Worm (Caenorhabditis elegans) whole organism, L1 larva: Measurements from ENCODE around the gene C06E1.1.

Source experiments
- alr-1 ChIP-seq: fragments of 200-800 bp; sonication (Bioruptor generic); optimal IDR thresholded peaks from 2 replicates; lab custom pipeline; 2018; ENCODE audit warnings: borderline replicate concordance, mild to moderate bottlenecking, missing genetic modification characterization, missing compliant biosample characterization
- aly-2 ChIP-seq: fragments of 150-350 bp; optimal IDR thresholded peaks from 2 replicates; lab custom pipeline; 2014; ENCODE audit warnings: missing biosample characterization, missing genetic modification characterization
- blmp-1 ChIP-seq: fragments of 150-350 bp; optimal IDR thresholded peaks from 2 replicates; lab custom pipeline; 2014; ENCODE audit warnings: missing biosample characterization, missing genetic modification characterization
- ceh-63 ChIP-seq: fragments of 200-800 bp; sonication (Bioruptor generic); optimal IDR thresholded peaks from 2 replicates; lab custom pipeline; 2018; ENCODE audit warnings: mild to moderate bottlenecking, missing genetic modification characterization, missing compliant biosample characterization
- ceh-82 ChIP-seq, 3 experiments: fragments of 150-350 bp in 1 of 3; sonication (generic microtip) in 2 of 3; optimal IDR thresholded peaks; 2 replicates each; lab custom pipeline; 2014 to 2017; ENCODE audit warnings: missing biosample characterization in 3 of 3, missing genetic modification characterization in 3 of 3
- ceh-88 ChIP-seq: fragments of 200-800 bp; sonication (Bioruptor generic); IDR thresholded peaks from 2 replicates; pipeline ENCODE4 v1.3.6; 2022; ENCODE audit warnings: missing genetic modification characterization, missing compliant biosample characterization
- elt-2 ChIP-seq: sonication (generic microtip); optimal IDR thresholded peaks from 2 replicates; lab custom pipeline; 2016; ENCODE audit warnings: missing genetic modification characterization, mild to moderate bottlenecking, inconsistent platforms, missing compliant biosample characterization, missing genetic modification reagents
- elt-3 ChIP-seq, 6 experiments: fragments of 150-350 bp in 1 of 6; sonication (generic microtip); optimal IDR thresholded peaks; 2 replicates each; lab custom pipeline; 2017 to 2018; ENCODE audit warnings: missing biosample characterization in 6 of 6, missing genetic modification characterization in 6 of 6, inconsistent platforms in 1 of 6
- ets-5 ChIP-seq: fragments of 200-800 bp; sonication (Bioruptor generic); IDR thresholded peaks from 2 replicates; pipeline ENCODE4 v1.3.6; 2022; ENCODE audit warnings: missing genetic modification characterization, missing compliant biosample characterization
- fkh-10 ChIP-seq: sonication (generic microtip); optimal IDR thresholded peaks from 2 replicates; lab custom pipeline; 2017; ENCODE audit warnings: missing biosample characterization, missing genetic modification reagents, missing genetic modification characterization
- fkh-4 ChIP-seq: sonication (generic microtip); optimal IDR thresholded peaks from 2 replicates; lab custom pipeline; 2016; ENCODE audit warnings: missing compliant biosample characterization, missing genetic modification characterization, borderline replicate concordance
- fos-1 ChIP-seq: fragments of 150-350 bp; optimal IDR thresholded peaks from 2 replicates; lab custom pipeline; 2014; ENCODE audit warnings: missing biosample characterization, missing genetic modification characterization
- hlh-17 ChIP-seq: fragments of 200-800 bp; sonication (Bioruptor generic); optimal IDR thresholded peaks from 2 replicates; lab custom pipeline; 2018; ENCODE audit warnings: missing genetic modification characterization, mild to moderate bottlenecking, missing compliant biosample characterization, moderate library complexity, borderline replicate concordance
- irx-1 ChIP-seq: sonication (generic microtip); optimal IDR thresholded peaks from 2 replicates; lab custom pipeline; 2016; ENCODE audit warnings: missing genetic modification characterization, missing compliant biosample characterization
- isw-1 ChIP-seq: fragments of 200-800 bp; sonication (Bioruptor generic); IDR thresholded peaks from 2 replicates; pipeline ENCODE4 v1.3.6; 2022; ENCODE audit warnings: missing genetic modification characterization, missing compliant biosample characterization
- lin-13 ChIP-seq: fragments of 150-350 bp; optimal IDR thresholded peaks from 2 replicates; lab custom pipeline; 2014; ENCODE audit warnings: missing biosample characterization, missing genetic modification reagents, missing genetic modification characterization
- lin-14 ChIP-seq: fragments of 200-800 bp; sonication (Bioruptor generic); optimal IDR thresholded peaks from 2 replicates; lab custom pipeline; 2018; ENCODE audit warnings: mild to moderate bottlenecking, missing genetic modification characterization, moderate library complexity, missing compliant biosample characterization
- lin-39 ChIP-seq: fragments of 150-350 bp; optimal IDR thresholded peaks from 2 replicates; lab custom pipeline; 2014; ENCODE audit warnings: missing biosample characterization, missing genetic modification reagents, missing genetic modification characterization
- lsy-2 ChIP-seq, 2 experiments: fragments of 150-350 bp; optimal IDR thresholded peaks; 2 replicates each; lab custom pipeline; 2014; ENCODE audit warnings: missing biosample characterization in 2 of 2, missing genetic modification characterization in 2 of 2
- mep-1 ChIP-seq: fragments of 150-350 bp; optimal IDR thresholded peaks from 2 replicates; lab custom pipeline; 2014; ENCODE audit warnings: missing biosample characterization, missing genetic modification characterization
- nhr-11 ChIP-seq: fragments of 150-350 bp; optimal IDR thresholded peaks from 2 replicates; lab custom pipeline; 2014; ENCODE audit warnings: missing biosample characterization, missing genetic modification characterization
- nhr-28 ChIP-seq: fragments of 150-350 bp; optimal IDR thresholded peaks from 2 replicates; lab custom pipeline; 2014; ENCODE audit warnings: missing biosample characterization, missing genetic modification characterization
- nhr-71 ChIP-seq: sonication (generic microtip); optimal IDR thresholded peaks from 2 replicates; lab custom pipeline; 2016; ENCODE audit warnings: mild to moderate bottlenecking, missing genetic modification characterization, moderate library complexity, missing compliant biosample characterization
- nhr-85 ChIP-seq: sonication (generic microtip); peaks from one replicate; lab custom pipeline; 2016; ENCODE audit warnings: missing genetic modification characterization, inconsistent platforms, missing compliant biosample characterization
- rnt-1 ChIP-seq: sonication (generic microtip); optimal IDR thresholded peaks from 2 replicates; lab custom pipeline; 2016; ENCODE audit warnings: mild to moderate bottlenecking, missing genetic modification characterization, moderate library complexity, missing compliant biosample characterization
- skn-1 ChIP-seq: fragments of 150-350 bp; optimal IDR thresholded peaks from 2 replicates; lab custom pipeline; 2014; ENCODE audit warnings: missing biosample characterization, missing genetic modification characterization
- tbx-2 ChIP-seq: sonication (generic microtip); optimal IDR thresholded peaks from 2 replicates; lab custom pipeline; 2016; ENCODE audit warnings: missing genetic modification characterization, missing compliant biosample characterization
- unc-98 ChIP-seq: fragments of 200-800 bp; sonication (Bioruptor generic); IDR thresholded peaks from 2 replicates; pipeline ENCODE4 v1.3.6; 2022; ENCODE audit warnings: missing genetic modification characterization, missing compliant biosample characterization
- xbp-1 ChIP-seq: sonication (generic microtip); optimal IDR thresholded peaks from 2 replicates; lab custom pipeline; 2016; ENCODE audit warnings: missing genetic modification characterization, missing compliant biosample characterization
- ztf-11 ChIP-seq, 2 experiments: sonication (generic microtip); optimal IDR thresholded peaks; 2 replicates each; lab custom pipeline; 2016 to 2017; ENCODE audit warnings: missing genetic modification characterization in 2 of 2, missing biosample characterization in 1 of 2, missing compliant biosample characterization in 1 of 2

Gene C06E1.1

ce11 chrIII:8571845-8572244 lies 33.8 kb upstream of the C06E1.1 start:
- peak; percentile 23 for TF ChIP-seq mep-1 (tag; lab: Kevin White, UChicago)
- no peak for TF ChIP-seq elt-2 (tag; lab: Kevin White, UChicago)
- TF ChIP-seq lin-14 (GFP tag; lab: Kevin White, UChicago), result peak; percentile 32
- TF ChIP-seq blmp-1 (tag; lab: Kevin White, UChicago), result peak; percentile 91

DNA sequence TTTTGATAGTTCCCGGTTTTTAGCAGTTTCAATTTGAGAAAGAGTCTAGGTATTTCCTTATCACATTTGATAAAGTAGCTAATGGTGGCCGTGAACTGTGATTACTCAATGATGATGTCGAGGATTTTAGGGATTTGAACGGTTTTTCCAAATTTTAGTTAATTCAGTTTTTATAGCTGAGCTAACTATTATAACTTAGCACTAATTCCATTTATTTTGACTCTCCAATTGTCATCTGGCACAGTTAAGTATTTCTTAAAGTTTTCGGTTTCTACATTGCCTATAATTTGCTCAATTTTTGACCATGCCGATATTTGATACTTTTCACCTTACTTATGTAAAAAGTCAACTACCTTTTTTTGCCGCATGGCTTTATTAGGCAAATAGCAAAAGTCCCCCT lies 32.3 kb upstream of the C06E1.1 start:
- TF ChIP-seq ceh-63, result no peak
- TF ChIP-seq mep-1 (tag; lab: Kevin White, UChicago), result no peak
- no peak for TF ChIP-seq lin-39
- TF ChIP-seq hlh-17 (GFP tag; lab: Kevin White, UChicago), result no peak
- TF ChIP-seq elt-3 (tag; optimal IDR thresholded peaks at IDR 0.05; lab: Kevin White, UChicago), result peak in 1 of 6 experiments; percentile 13
- no peak for TF ChIP-seq ztf-11 (tag; optimal IDR thresholded peaks at IDR 0.05; lab: Kevin White, UChicago)
- no peak for TF ChIP-seq xbp-1
- TF ChIP-seq lin-13 (GFP tag; lab: Kevin White, UChicago), result no peak
- no peak for TF ChIP-seq nhr-28 (tag; lab: Kevin White, UChicago)

- TF ChIP-seq blmp-1 (tag; lab: Kevin White, UChicago) (peak; percentile 8), nhr-85 (tag; lab: Kevin White, UChicago) (peak; percentile 58), fkh-10 (GFP tag; lab: Kevin White, UChicago) (no peak)
These were observed 31.8 kb upstream of the C06E1.1 start for ce11 chrIII:8573869-8574268.

- TF ChIP-seq blmp-1 (tag; lab: Kevin White, UChicago) (peak; percentile 56), nhr-71 (tag; lab: Kevin White, UChicago) (no peak)
These were observed 31.3 kb upstream of the C06E1.1 start for ce11 chrIII:8574299-8574698.

ce11 chrIII:8575359-8576101 lies 30.1 kb upstream of the C06E1.1 start:
- TF ChIP-seq hlh-17 (GFP tag; lab: Kevin White, UChicago) (no peak), ztf-11 (tag; optimal IDR thresholded peaks at IDR 0.05; lab: Kevin White, UChicago) (no peak), ceh-82 (tag; optimal IDR thresholded peaks at IDR 0.05; lab: Kevin White, UChicago) (no peak), elt-2 (tag; lab: Kevin White, UChicago) (no peak), elt-3 (tag; optimal IDR thresholded peaks at IDR 0.05; lab: Kevin White, UChicago) (no peak), ets-5 (GFP tag; lab: Robert Waterston, UW) (no peak), mep-1 (tag; lab: Kevin White, UChicago) (no peak), fos-1 (tag; lab: Kevin White, UChicago) (no peak), unc-98 (no peak), ceh-88 (GFP tag; lab: Robert Waterston, UW) (no peak), lsy-2 (tag; optimal IDR thresholded peaks at IDR 0.05; lab: Kevin White, UChicago) (peak in 1 of 2 experiments; percentile 0), tbx-2 (tag; lab: Kevin White, UChicago) (no peak), alr-1 (tag; lab: Kevin White, UChicago) (no peak), nhr-11 (no peak), irx-1 (no peak), isw-1 (GFP tag; lab: Robert Waterston, UW) (no peak), skn-1 (tag; lab: Kevin White, UChicago) (no peak), nhr-71 (tag; lab: Kevin White, UChicago) (no peak), lin-14 (GFP tag; lab: Kevin White, UChicago) (peak; percentile 53), rnt-1 (no peak), lin-13 (GFP tag; lab: Kevin White, UChicago) (no peak), aly-2 (tag; lab: Kevin White, UChicago) (no peak), nhr-85 (tag; lab: Kevin White, UChicago) (peak; percentile 85), blmp-1 (tag; lab: Kevin White, UChicago) (peak; percentile 77), fkh-4 (no peak)
- TF ChIP-seq, all 84 proteins: peak for 4
